Worm (Caenorhabditis elegans) whole organism, midembryonic: ENCODE results near the gene sdhd-1.

Experiments
- T22C8.4 ChIP-seq: fragments of 200-800 bp; sonication (Bioruptor generic); IDR thresholded peaks from 2 replicates; pipeline ENCODE4 v1.3.6; 2022; ENCODE audit warnings: missing genetic modification characterization, missing compliant biosample characterization
- cog-1 ChIP-seq: sonication (generic microtip); optimal IDR thresholded peaks from 2 replicates; lab custom pipeline; 2016; ENCODE audit warnings: missing genetic modification characterization, missing compliant biosample characterization
- flt-1 ChIP-seq: fragments of 200-800 bp; sonication (Bioruptor generic); IDR thresholded peaks from 2 replicates; pipeline ENCODE4 v1.3.6; 2022; ENCODE audit warnings: missing genetic modification characterization, missing compliant biosample characterization
- klf-2 ChIP-seq: fragments of 200-800 bp; sonication (Bioruptor generic); conservative IDR thresholded peaks from 2 replicates; pipeline ENCODE4 v1.3.6; 2022; ENCODE audit warnings: missing genetic modification reagents, missing genetic modification characterization, missing compliant biosample characterization
- med-1 ChIP-seq: sonication (generic microtip); optimal IDR thresholded peaks from 2 replicates; lab custom pipeline; 2017; ENCODE audit warnings: missing genetic modification characterization, mild to moderate bottlenecking, missing compliant biosample characterization, antibody characterized with exemption, missing genetic modification reagents; ENCODE audit not compliant: insufficient read depth
- ref-1 ChIP-seq: fragments of 200-800 bp; sonication (Bioruptor generic); conservative IDR thresholded peaks from 2 replicates; pipeline ENCODE4 v1.3.6; 2022; ENCODE audit warnings: missing genetic modification reagents, missing genetic modification characterization, missing compliant biosample characterization
- tab-1 ChIP-seq: fragments of 200-800 bp; sonication (Bioruptor generic); IDR thresholded peaks from 2 replicates; pipeline ENCODE4 v1.3.6; 2022; ENCODE audit warnings: missing genetic modification characterization, missing compliant biosample characterization
- ztf-23 ChIP-seq: fragments of 200-800 bp; sonication (Bioruptor generic); IDR thresholded peaks from 2 replicates; pipeline ENCODE4 v1.3.6; 2022; ENCODE audit warnings: missing genetic modification reagents, missing genetic modification characterization, missing compliant biosample characterization
- ztf-29 ChIP-seq: fragments of 200-800 bp; sonication (Bioruptor generic); IDR thresholded peaks from 2 replicates; pipeline ENCODE4 v1.3.6; 2022; ENCODE audit warnings: missing genetic modification reagents, missing genetic modification characterization, missing compliant biosample characterization

- TF ChIP-seq med-1 (GFP tag; lab: Kevin White, UChicago) = no peak
- no peak for TF ChIP-seq flt-1
- TF ChIP-seq T22C8.4 (GFP tag; lab: Robert Waterston, UW) = no peak
- no peak for TF ChIP-seq tab-1 (GFP tag; lab: Robert Waterston, UW)
- TF ChIP-seq cog-1 (tag; lab: Kevin White, UChicago) = no peak
- no peak for TF ChIP-seq ztf-29 (GFP tag; lab: Robert Waterston, UW)
- TF ChIP-seq ref-1 (GFP tag; lab: Robert Waterston, UW) = no peak
- TF ChIP-seq ztf-23 (GFP tag; lab: Robert Waterston, UW) = no peak
- TF ChIP-seq klf-2 (GFP tag; lab: Robert Waterston, UW) = no peak
Measured at ce11 chrII:11096233-11096632, 46.5 kb upstream of the sdhd-1 start, which contains the start of gene nbs-1.
